Worm (Caenorhabditis elegans) whole organism, late embryonic: ENCODE results near the gene C05D12.3.

Source experiments
- C38D4.7 ChIP-seq: fragments of 200-800 bp; sonication (Bioruptor generic); optimal IDR thresholded peaks from 2 replicates; lab custom pipeline; 2018; ENCODE audit warnings: mild to moderate bottlenecking, missing genetic modification characterization, moderate library complexity, missing compliant biosample characterization
- F13H6.1 ChIP-seq: sonication (generic microtip); optimal IDR thresholded peaks from 2 replicates; lab custom pipeline; 2016; ENCODE audit warnings: missing genetic modification characterization, missing compliant biosample characterization
- K02D7.2 ChIP-seq: sonication (generic microtip); optimal IDR thresholded peaks from 2 replicates; lab custom pipeline; 2017; ENCODE audit warnings: mild to moderate bottlenecking, missing genetic modification characterization, missing compliant biosample characterization
- T23F11.4 ChIP-seq: fragments of 200-800 bp; sonication (Bioruptor generic); optimal IDR thresholded peaks from 2 replicates; lab custom pipeline; 2018; ENCODE audit warnings: mild to moderate bottlenecking, missing genetic modification characterization, missing compliant biosample characterization
- ahr-1 ChIP-seq: sonication (generic microtip); optimal IDR thresholded peaks from 2 replicates; lab custom pipeline; 2016; ENCODE audit warnings: missing genetic modification characterization, missing compliant biosample characterization
- ceh-14 ChIP-seq: sonication (generic microtip); optimal IDR thresholded peaks from 2 replicates; lab custom pipeline; 2016; ENCODE audit warnings: missing genotype, missing genetic modification characterization, missing compliant biosample characterization
- ceh-19 ChIP-seq: fragments of 200-800 bp; sonication (Bioruptor generic); optimal IDR thresholded peaks from 2 replicates; lab custom pipeline; 2018; ENCODE audit warnings: mild to moderate bottlenecking, missing genetic modification characterization, missing compliant biosample characterization
- ceh-2 ChIP-seq: sonication (generic microtip); optimal IDR thresholded peaks from 2 replicates; lab custom pipeline; 2016; ENCODE audit warnings: missing genotype, missing genetic modification characterization, missing compliant biosample characterization
- ceh-24 ChIP-seq: sonication (generic microtip); optimal IDR thresholded peaks from 2 replicates; lab custom pipeline; 2016; ENCODE audit warnings: mild to moderate bottlenecking, missing genetic modification characterization, missing compliant biosample characterization
- ceh-34 ChIP-seq: sonication (generic microtip); optimal IDR thresholded peaks from 2 replicates; lab custom pipeline; 2016; ENCODE audit warnings: mild to moderate bottlenecking, missing genetic modification characterization, missing compliant biosample characterization
- ceh-48 ChIP-seq: sonication (generic microtip); optimal IDR thresholded peaks from 2 replicates; lab custom pipeline; 2016; ENCODE audit warnings: missing genetic modification characterization, inconsistent platforms, missing compliant biosample characterization
- ceh-6 ChIP-seq: fragments of 200-800 bp; sonication (Bioruptor generic); optimal IDR thresholded peaks from 2 replicates; lab custom pipeline; 2018; ENCODE audit warnings: mild to moderate bottlenecking, missing genetic modification characterization, missing compliant biosample characterization
- dmd-4 ChIP-seq: sonication (generic microtip); optimal IDR thresholded peaks from 2 replicates; lab custom pipeline; 2016; ENCODE audit warnings: borderline replicate concordance, missing genetic modification characterization, missing compliant biosample characterization
- elt-4 ChIP-seq: sonication (generic microtip); optimal IDR thresholded peaks from 2 replicates; lab custom pipeline; 2016; ENCODE audit warnings: missing genetic modification characterization, missing compliant biosample characterization
- ets-4 ChIP-seq: sonication (generic microtip); optimal IDR thresholded peaks from 2 replicates; lab custom pipeline; 2016; ENCODE audit warnings: missing genetic modification characterization, missing compliant biosample characterization
- fkh-10 ChIP-seq: fragments of 150-350 bp; optimal IDR thresholded peaks from 2 replicates; lab custom pipeline; 2014; ENCODE audit warnings: missing biosample characterization, missing genetic modification reagents, missing genetic modification characterization
- fkh-6 ChIP-seq: sonication (generic microtip); optimal IDR thresholded peaks from 2 replicates; lab custom pipeline; 2016; ENCODE audit warnings: missing genetic modification characterization, missing compliant biosample characterization
- gmeb-2 ChIP-seq: sonication (generic microtip); optimal IDR thresholded peaks from 2 replicates; lab custom pipeline; 2016; ENCODE audit warnings: missing genetic modification characterization, inconsistent platforms, missing compliant biosample characterization
- hlh-13 ChIP-seq: fragments of 200-800 bp; sonication (Bioruptor generic); optimal IDR thresholded peaks from 2 replicates; lab custom pipeline; 2018; ENCODE audit warnings: mild to moderate bottlenecking, missing genetic modification characterization, missing compliant biosample characterization
- hlh-6 ChIP-seq: sonication (generic microtip); optimal IDR thresholded peaks from 2 replicates; lab custom pipeline; 2016; ENCODE audit warnings: missing genotype, missing genetic modification characterization, missing compliant biosample characterization
- lim-6 ChIP-seq: sonication (generic microtip); optimal IDR thresholded peaks from 2 replicates; lab custom pipeline; 2016; ENCODE audit warnings: missing genetic modification characterization, missing compliant biosample characterization
- mec-3 ChIP-seq: sonication (generic microtip); optimal IDR thresholded peaks from 2 replicates; lab custom pipeline; 2016; ENCODE audit warnings: borderline replicate concordance, missing genetic modification characterization, missing compliant biosample characterization
- nfya-1 ChIP-seq: sonication (generic microtip); optimal IDR thresholded peaks from 2 replicates; lab custom pipeline; 2017; ENCODE audit warnings: missing genetic modification characterization, mild to moderate bottlenecking, missing compliant biosample characterization, antibody characterized with exemption, moderate library complexity
- npax-4 ChIP-seq: sonication (generic microtip); optimal IDR thresholded peaks from 2 replicates; lab custom pipeline; 2016; ENCODE audit warnings: missing genetic modification characterization, missing compliant biosample characterization
- pat-9 ChIP-seq: fragments of 200-800 bp; sonication (Bioruptor generic); optimal IDR thresholded peaks from 2 replicates; lab custom pipeline; 2018; ENCODE audit warnings: mild to moderate bottlenecking, missing genetic modification characterization, moderate library complexity, missing compliant biosample characterization
- pha-4 ChIP-seq: fragments of 150-350 bp; optimal IDR thresholded peaks from 2 replicates; lab custom pipeline; 2018; ENCODE audit warnings: missing biosample characterization, missing genetic modification reagents, missing genetic modification characterization
- pros-1 ChIP-seq: fragments of 150-350 bp; optimal IDR thresholded peaks from 2 replicates; lab custom pipeline; 2014; ENCODE audit warnings: missing biosample characterization, missing genetic modification reagents, missing genetic modification characterization
- ref-2 ChIP-seq: sonication (generic microtip); optimal IDR thresholded peaks from 2 replicates; lab custom pipeline; 2016; ENCODE audit warnings: missing genetic modification characterization, missing compliant biosample characterization
- rnt-1 ChIP-seq: sonication (generic microtip); optimal IDR thresholded peaks from 2 replicates; lab custom pipeline; 2016; ENCODE audit warnings: missing genetic modification characterization, missing compliant biosample characterization
- tbx-2 ChIP-seq: sonication (generic microtip); optimal IDR thresholded peaks from 2 replicates; lab custom pipeline; 2016; ENCODE audit warnings: missing genetic modification characterization, missing compliant biosample characterization
- tbx-7 ChIP-seq: sonication (generic microtip); optimal IDR thresholded peaks from 2 replicates; lab custom pipeline; 2016; ENCODE audit warnings: missing genotype, missing genetic modification characterization, missing compliant biosample characterization
- ttx-3 ChIP-seq: sonication (generic microtip); optimal IDR thresholded peaks from 2 replicates; lab custom pipeline; 2016; ENCODE audit warnings: missing genetic modification reagents, missing genetic modification characterization, missing compliant biosample characterization
- unc-3 ChIP-seq, 2 experiments: fragments of 200-800 bp in 1 of 2; sonication (Bioruptor generic) in 1 of 2; sonication (generic microtip) in 1 of 2; conservative IDR thresholded peaks in 1 of 2; optimal IDR thresholded peaks in 1 of 2; 2 replicates each; pipeline versions ENCODE4 v1.3.6 to Lab custom; 2016 to 2022; ENCODE audit warnings: missing compliant biosample characterization in 2 of 2, missing genetic modification characterization in 2 of 2, missing genetic modification reagents in 1 of 2
- unc-42 ChIP-seq: sonication (generic microtip); optimal IDR thresholded peaks from 2 replicates; lab custom pipeline; 2016; ENCODE audit warnings: missing genotype, missing genetic modification characterization, missing compliant biosample characterization
- unc-55 ChIP-seq: sonication (generic microtip); optimal IDR thresholded peaks from 2 replicates; lab custom pipeline; 2017; ENCODE audit warnings: missing biosample characterization, missing genetic modification reagents, missing genetic modification characterization
- unc-86 ChIP-seq: sonication (generic microtip); optimal IDR thresholded peaks from 2 replicates; lab custom pipeline; 2016; ENCODE audit warnings: missing genetic modification characterization, missing compliant biosample characterization
- zip-5 ChIP-seq: sonication (generic microtip); optimal IDR thresholded peaks from 2 replicates; lab custom pipeline; 2016; ENCODE audit warnings: missing genetic modification characterization, missing compliant biosample characterization
- ztf-16 ChIP-seq: sonication (generic microtip); optimal IDR thresholded peaks from 2 replicates; lab custom pipeline; 2017; ENCODE audit warnings: missing genetic modification characterization, missing compliant biosample characterization

The C05D12.3 gene

DNA sequence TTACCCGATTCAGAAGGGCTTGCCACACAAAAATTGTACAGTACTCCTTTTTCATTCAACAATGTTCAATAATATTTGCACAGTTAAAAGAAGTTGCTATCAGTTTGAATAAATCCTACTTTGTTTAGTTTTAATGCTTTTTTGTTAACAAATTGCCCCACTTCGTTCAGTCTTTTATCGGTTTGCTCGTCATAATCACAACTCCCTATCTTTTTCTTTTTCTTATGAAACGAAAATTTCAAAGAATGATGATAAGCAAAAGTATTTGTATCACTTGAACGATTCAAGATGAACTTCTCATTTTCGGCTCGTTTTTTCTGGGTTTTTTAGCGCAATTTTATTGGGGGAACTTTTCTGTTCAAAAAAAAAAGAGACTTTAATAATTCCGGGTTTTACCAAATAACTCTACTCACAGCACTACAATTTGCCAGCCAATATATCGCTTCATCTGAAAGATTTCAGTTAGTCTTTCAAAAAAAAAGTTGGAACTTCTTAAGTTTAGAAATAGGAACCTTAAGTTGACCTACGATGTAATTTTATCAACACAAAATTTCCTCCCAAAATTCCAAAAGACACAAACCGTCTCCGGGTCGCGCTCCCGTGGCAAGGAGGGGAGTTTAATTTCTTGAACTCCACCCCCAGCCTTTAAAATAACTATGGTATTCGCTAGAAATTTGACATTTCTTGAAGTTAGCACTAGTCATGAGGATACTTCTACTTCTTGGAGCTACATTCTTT is at the start of gene C05D12.3:
TSS of gene C05D12.3 (plus strand) at position 688 of the 738 bp plus-strand sequence.
- TF ChIP-seq ztf-16 (no peak), unc-86 (no peak), mec-3 (tag; lab: Kevin White, UChicago) (no peak), pros-1 (tag; lab: Kevin White, UChicago) (no peak), unc-42 (no peak), ceh-19 (GFP tag; lab: Kevin White, UChicago) (no peak), unc-3 (GFP tag; conservative IDR thresholded peaks at IDR 0.05; lab: Robert Waterston, UW) (no peak), unc-3 (tag; optimal IDR thresholded peaks at IDR 0.05; lab: Kevin White, UChicago) (no peak), gmeb-2 (tag; lab: Kevin White, UChicago) (no peak), T23F11.4 (GFP tag; lab: Kevin White, UChicago) (no peak), unc-55 (GFP tag; lab: Kevin White, UChicago) (no peak), lim-6 (no peak), K02D7.2 (no peak), fkh-10 (GFP tag; lab: Kevin White, UChicago) (no peak)

DNA sequence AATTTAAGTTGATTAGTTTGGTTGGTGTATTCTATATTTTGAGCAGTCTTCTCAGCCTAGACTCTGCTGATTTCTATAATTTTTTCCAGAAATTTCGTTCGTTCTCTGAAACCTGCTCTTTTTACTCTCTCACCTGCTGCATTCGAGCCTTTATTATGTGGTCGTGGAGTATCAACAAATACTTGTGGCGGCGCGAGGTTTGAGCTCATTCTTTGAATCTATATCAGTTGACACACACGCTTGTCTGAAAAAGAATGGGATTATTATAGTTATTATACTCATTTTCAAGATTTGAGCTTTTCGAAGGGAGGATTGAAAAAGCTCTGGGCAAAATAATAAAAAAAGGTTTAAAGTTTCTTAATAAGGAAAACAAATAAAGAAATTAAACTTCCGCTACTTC is 49.0 kb upstream of the C05D12.3 start:
- TF ChIP-seq elt-4 (no peak), pat-9 (tag; lab: Kevin White, UChicago) (no peak), pha-4 (tag; lab: Kevin White, UChicago) (no peak), T23F11.4 (GFP tag; lab: Kevin White, UChicago) (no peak), ceh-24 (tag; lab: Kevin White, UChicago) (no peak), fkh-6 (tag; lab: Kevin White, UChicago) (no peak)

DNA sequence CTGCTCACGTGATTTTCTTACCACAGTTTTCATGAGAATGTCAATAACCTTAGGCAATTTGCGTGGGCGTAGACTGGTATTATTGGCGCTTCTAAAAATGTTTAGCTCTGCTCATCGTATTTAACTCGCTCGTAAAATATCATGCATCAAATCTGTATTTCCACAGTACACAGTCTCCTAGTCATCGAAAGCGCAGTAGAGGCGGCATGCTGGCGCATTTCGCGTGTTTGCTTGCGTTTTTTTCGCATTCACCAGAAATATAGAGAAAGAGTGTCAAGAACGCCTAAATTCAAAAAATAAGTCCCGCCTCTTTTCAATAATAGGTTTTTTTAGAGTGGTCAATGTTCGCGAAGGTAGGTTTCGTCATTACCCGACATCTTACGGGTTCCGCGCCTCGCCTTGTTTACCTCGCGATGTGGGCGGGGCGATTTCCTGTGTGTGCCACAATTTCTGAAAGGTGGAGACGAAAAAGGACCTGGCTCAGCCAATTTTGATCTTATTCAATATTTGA is 48.4 kb upstream of the C05D12.3 start:
- TF ChIP-seq ceh-14 (tag; lab: Kevin White, UChicago) (no peak), npax-4 (tag; lab: Kevin White, UChicago) (no peak), tbx-7 (tag; lab: Kevin White, UChicago) (no peak), pros-1 (tag; lab: Kevin White, UChicago) (no peak), unc-86 (no peak), K02D7.2 (no peak), zip-5 (tag; lab: Kevin White, UChicago) (no peak), lim-6 (no peak), elt-4 (no peak), ceh-2 (tag; lab: Kevin White, UChicago) (no peak), ttx-3 (tag; lab: Kevin White, UChicago) (no peak), ceh-48 (tag; lab: Kevin White, UChicago) (no peak), ceh-19 (GFP tag; lab: Kevin White, UChicago) (no peak), ref-2 (tag; lab: Kevin White, UChicago) (no peak), ahr-1 (tag; lab: Kevin White, UChicago) (no peak), hlh-6 (tag; lab: Kevin White, UChicago) (no peak), ets-4 (tag; lab: Kevin White, UChicago) (no peak)

DNA sequence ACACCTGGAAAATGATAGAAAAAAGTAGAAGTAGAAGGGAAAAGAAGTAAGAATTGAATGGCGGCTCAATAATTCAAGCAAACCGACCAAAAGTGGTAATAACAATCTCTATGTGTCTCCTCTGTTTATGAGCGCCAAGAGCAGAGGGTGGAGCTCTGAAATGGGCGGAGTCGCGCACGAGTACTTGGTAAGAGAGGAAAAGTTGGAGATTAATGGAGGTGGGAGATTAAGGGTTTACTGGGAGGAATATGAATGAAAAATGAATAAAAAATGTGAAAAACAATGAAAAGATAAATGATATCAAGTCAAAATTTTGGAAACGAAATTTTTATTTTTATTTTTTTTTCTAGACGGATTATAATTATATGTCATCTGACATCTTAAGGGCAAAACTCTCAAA is 47.4 kb upstream of the C05D12.3 start:
- TF ChIP-seq ceh-6 (no peak), ceh-34 (no peak), rnt-1 (no peak), tbx-2 (tag; lab: Kevin White, UChicago) (no peak), pros-1 (tag; lab: Kevin White, UChicago) (no peak), C38D4.7 (no peak), dmd-4 (tag; lab: Kevin White, UChicago) (no peak), lim-6 (no peak), ceh-48 (tag; lab: Kevin White, UChicago) (no peak), F13H6.1 (tag; lab: Kevin White, UChicago) (no peak), K02D7.2 (no peak), hlh-13 (GFP tag; lab: Kevin White, UChicago) (no peak), nfya-1 (tag; lab: Kevin White, UChicago) (no peak)
